Fruit fly (Drosophila melanogaster): ENCODE results near the gene VhaAC45RP.

DNA sequence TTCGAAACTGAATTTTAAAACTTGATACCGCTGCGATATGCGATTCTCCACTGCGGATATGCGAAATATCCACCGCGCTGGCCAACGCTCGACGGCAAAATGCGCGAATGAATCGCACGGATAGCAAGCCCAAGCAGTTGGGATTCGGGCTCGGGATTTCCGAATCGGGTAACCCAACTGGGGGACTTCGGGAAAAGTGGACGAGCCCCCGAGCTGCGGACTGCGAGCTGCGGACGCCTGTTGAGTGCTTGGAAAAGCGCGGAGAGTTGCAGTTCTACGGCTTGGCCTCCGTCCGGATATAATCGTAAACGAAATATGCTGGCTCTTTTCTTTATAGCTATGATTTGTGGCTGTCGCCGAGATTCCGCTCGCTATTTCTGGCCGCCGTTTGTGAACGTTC, 16.7 kb downstream of the VhaAC45RP start, which contains the start of gene AdoR:
- TF ChIP-seq EcR (GFP tag; optimal IDR thresholded peaks at IDR 0.05) (no peak), pan (optimal IDR thresholded peaks at IDR 0.05) (no peak), psq (optimal IDR thresholded peaks at IDR 0.05) (no peak)
